Worm (Caenorhabditis elegans): ENCODE results near the gene cal-4.

cal-4 gene

DNA sequence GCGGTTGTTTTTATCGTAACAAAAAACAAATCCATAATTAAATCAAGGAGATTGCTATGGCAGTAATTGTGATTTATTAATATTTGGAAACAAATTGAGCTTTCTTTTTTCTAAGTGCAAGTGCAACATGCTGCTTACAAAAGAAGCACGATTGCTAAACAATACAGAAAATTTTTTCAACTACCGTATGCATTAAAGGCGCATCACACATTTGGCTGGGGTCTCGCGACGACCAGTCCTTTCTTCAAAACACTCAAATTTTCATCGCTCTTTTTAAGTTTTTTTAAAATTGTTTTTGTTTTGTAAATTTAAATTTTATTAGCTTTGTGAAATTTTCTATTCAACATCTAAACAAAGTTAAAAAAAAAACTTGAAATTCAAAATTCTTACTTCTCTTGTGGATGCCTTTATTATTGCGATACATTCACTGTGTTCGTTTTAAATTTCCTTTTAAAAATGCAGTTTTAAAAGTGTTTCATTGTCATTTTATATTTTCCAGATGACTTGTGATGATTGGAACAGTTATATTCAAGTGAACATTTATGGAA is 25.5 kb downstream of the cal-4 start, which contains the start of gene zim-1:
Gene zim-1 (plus strand): TSS at position 498 of the 548 bp plus-strand sequence.
- TF ChIP-seq nhr-76 (tag; optimal IDR thresholded peaks at IDR 0.05): no peak
- TF ChIP-seq fkh-10 (GFP tag; optimal IDR thresholded peaks at IDR 0.05): no peak
- TF ChIP-seq elt-3 (tag; optimal IDR thresholded peaks at IDR 0.05): no peak
- no peak for TF ChIP-seq elt-1 (tag; optimal IDR thresholded peaks at IDR 0.05)
- no peak for TF ChIP-seq aly-2 (tag; optimal IDR thresholded peaks at IDR 0.05)
- no peak for TF ChIP-seq jun-1 (tag; optimal IDR thresholded peaks at IDR 0.05)
- TF ChIP-seq daf-12 (tag; optimal IDR thresholded peaks at IDR 0.05): no peak
- no peak for TF ChIP-seq pqm-1 (tag; optimal IDR thresholded peaks at IDR 0.05)
- TF ChIP-seq elt-2 (tag; optimal IDR thresholded peaks at IDR 0.05): no peak
- TF ChIP-seq nhr-23 (tag; optimal IDR thresholded peaks at IDR 0.05): no peak
- no peak for TF ChIP-seq nhr-11 (tag; optimal IDR thresholded peaks at IDR 0.05)
- no peak for TF ChIP-seq ama-1 (optimal IDR thresholded peaks at IDR 0.05)
- TF ChIP-seq mdl-1 (tag; optimal IDR thresholded peaks at IDR 0.05): no peak
- no peak for TF ChIP-seq ceh-82 (tag; optimal IDR thresholded peaks at IDR 0.05)
- TF ChIP-seq nhr-77 (tag; optimal IDR thresholded peaks at IDR 0.05): no peak
- no peak for TF ChIP-seq snpc-4 (tag; optimal IDR thresholded peaks at IDR 0.05)

ce11 chrIV:10554947-10555346 is 33.7 kb downstream of the cal-4 start, which contains the start of gene zim-2:
Gene zim-2, plus strand, starts transcription at chrIV:10555247.
- no peak for TF ChIP-seq ceh-28 (tag; optimal IDR thresholded peaks at IDR 0.05)
- no peak for TF ChIP-seq sea-2 (GFP tag; optimal IDR thresholded peaks at IDR 0.05)
- no peak for TF ChIP-seq unc-39 (tag; optimal IDR thresholded peaks at IDR 0.05)
- no peak for TF ChIP-seq nhr-23 (tag; optimal IDR thresholded peaks at IDR 0.05)
- TF ChIP-seq ztf-11 (tag; optimal IDR thresholded peaks at IDR 0.05): no peak
- no peak for TF ChIP-seq nhr-76 (tag; optimal IDR thresholded peaks at IDR 0.05)
- no peak for TF ChIP-seq nhr-25 (tag; optimal IDR thresholded peaks at IDR 0.05)
- TF ChIP-seq ZK546.5 (tag; optimal IDR thresholded peaks at IDR 0.05): no peak
- TF ChIP-seq mdl-1 (tag; optimal IDR thresholded peaks at IDR 0.05): no peak
- TF ChIP-seq ztf-4 (tag; optimal IDR thresholded peaks at IDR 0.05): no peak
- TF ChIP-seq unc-62 (GFP tag; optimal IDR thresholded peaks at IDR 0.05): no peak
- TF ChIP-seq nhr-237 (tag; optimal IDR thresholded peaks at IDR 0.05): no peak
- no peak for TF ChIP-seq nhr-11 (tag; optimal IDR thresholded peaks at IDR 0.05)
- no peak for TF ChIP-seq ceh-16 (tag; optimal IDR thresholded peaks at IDR 0.05)
- no peak for TF ChIP-seq snpc-4 (tag; optimal IDR thresholded peaks at IDR 0.05)
- TF ChIP-seq egl-27 (tag; optimal IDR thresholded peaks at IDR 0.05): no peak
- no peak for TF ChIP-seq fos-1 (tag; optimal IDR thresholded peaks at IDR 0.05)
- TF ChIP-seq egl-5 (tag; optimal IDR thresholded peaks at IDR 0.05): no peak

DNA sequence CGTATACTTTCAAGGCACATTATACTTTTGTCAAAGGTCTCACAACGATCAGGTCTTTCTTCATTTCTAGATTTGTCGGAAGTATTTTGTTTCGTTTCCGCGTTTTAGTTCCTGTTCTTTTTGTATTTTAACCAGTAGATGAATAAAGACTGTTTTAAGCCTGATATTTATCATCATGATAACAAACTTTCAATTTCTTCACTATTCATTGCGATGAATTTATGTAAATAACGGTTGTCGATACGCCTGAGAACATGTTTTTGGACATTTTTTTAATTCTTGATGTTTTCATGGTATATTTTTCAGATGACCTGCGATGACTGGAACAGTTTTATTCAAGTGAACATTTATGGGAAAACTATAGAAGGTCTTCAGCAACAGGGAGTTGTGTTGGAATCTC is 37.2 kb downstream of the cal-4 start, which contains the start of gene zim-3:
Gene zim-3 (plus strand): TSS at position 301 of the 400 bp plus-strand sequence.
- TF ChIP-seq elt-3 (tag; optimal IDR thresholded peaks at IDR 0.05): no peak
- TF ChIP-seq R02D3.7 (tag; optimal IDR thresholded peaks at IDR 0.05): no peak
- no peak for TF ChIP-seq nfya-1 (tag; optimal IDR thresholded peaks at IDR 0.05; ENCODE audit: insufficient read depth)
- TF ChIP-seq elt-2 (tag; optimal IDR thresholded peaks at IDR 0.05): no peak
- TF ChIP-seq egl-27 (tag; optimal IDR thresholded peaks at IDR 0.05): no peak
- no peak for TF ChIP-seq ceh-9 (tag; optimal IDR thresholded peaks at IDR 0.05)

ce11 chrIV:10561605-10562004 is 40.4 kb downstream of the cal-4 start, which contains the start of gene him-8:
Gene him-8, plus strand, starts transcription at chrIV:10561905.
- TF ChIP-seq ztf-4 (tag; optimal IDR thresholded peaks at IDR 0.05) (no peak), unc-62 (GFP tag; optimal IDR thresholded peaks at IDR 0.05) (no peak), egl-27 (tag; optimal IDR thresholded peaks at IDR 0.05) (no peak), elt-1 (tag; optimal IDR thresholded peaks at IDR 0.05) (no peak), lsy-12 (tag; optimal IDR thresholded peaks at IDR 0.05) (no peak), sea-2 (GFP tag; optimal IDR thresholded peaks at IDR 0.05) (no peak), fkh-10 (GFP tag; optimal IDR thresholded peaks at IDR 0.05) (no peak), hmg-11 (tag; optimal IDR thresholded peaks at IDR 0.05) (no peak), ZK546.5 (tag; optimal IDR thresholded peaks at IDR 0.05) (no peak), fkh-2 (tag; optimal IDR thresholded peaks at IDR 0.05) (no peak), ama-1 (optimal IDR thresholded peaks at IDR 0.05) (no peak), ztf-11 (tag; optimal IDR thresholded peaks at IDR 0.05) (no peak)

DNA sequence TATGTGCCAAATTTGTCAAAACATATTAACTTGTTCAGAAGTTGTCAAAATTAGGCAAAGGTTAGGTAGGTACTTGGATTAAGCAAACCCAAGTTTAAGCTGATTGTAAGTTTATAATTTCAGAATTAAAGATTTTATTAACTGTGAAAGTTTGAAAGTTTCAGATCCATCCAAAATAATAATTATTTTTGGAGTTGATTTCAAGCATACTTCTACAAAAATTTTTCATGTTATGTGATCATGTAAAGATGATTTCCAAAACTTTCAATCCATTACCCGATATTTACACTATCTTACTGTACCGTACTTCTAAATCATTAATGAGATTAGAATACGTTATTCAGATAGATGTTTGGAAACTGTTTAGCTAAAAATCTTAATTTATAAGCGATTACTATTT is 43.4 kb downstream of the cal-4 start:
- no peak for TF ChIP-seq pha-4 (tag; optimal IDR thresholded peaks at IDR 0.05)
- no peak for TF ChIP-seq elt-1 (tag; optimal IDR thresholded peaks at IDR 0.05)
- TF ChIP-seq nhr-67 (tag; optimal IDR thresholded peaks at IDR 0.05): no peak

Measured in whole organism, L3 larva.